Worm (Caenorhabditis elegans) whole organism, late embryonic: ENCODE data around the gene gro-1.

Source experiments
- C38D4.7 ChIP-seq: fragments of 200-800 bp; sonication (Bioruptor generic); optimal IDR thresholded peaks from 2 replicates; lab custom pipeline; 2018; ENCODE audit warnings: mild to moderate bottlenecking, missing genetic modification characterization, moderate library complexity, missing compliant biosample characterization
- T23F11.4 ChIP-seq: fragments of 200-800 bp; sonication (Bioruptor generic); optimal IDR thresholded peaks from 2 replicates; lab custom pipeline; 2018; ENCODE audit warnings: mild to moderate bottlenecking, missing genetic modification characterization, missing compliant biosample characterization
- dmd-4 ChIP-seq: sonication (generic microtip); optimal IDR thresholded peaks from 2 replicates; lab custom pipeline; 2016; ENCODE audit warnings: borderline replicate concordance, missing genetic modification characterization, missing compliant biosample characterization
- elt-2 ChIP-seq: sonication (generic microtip); optimal IDR thresholded peaks from 2 replicates; lab custom pipeline; 2016; ENCODE audit warnings: missing genetic modification reagents, missing genetic modification characterization, missing compliant biosample characterization
- fax-1 ChIP-seq: sonication (generic microtip); optimal IDR thresholded peaks from 2 replicates; lab custom pipeline; 2016; ENCODE audit warnings: missing genotype, missing genetic modification characterization, missing compliant biosample characterization
- hlh-8 ChIP-seq: sonication (generic microtip); optimal IDR thresholded peaks from 2 replicates; lab custom pipeline; 2016; ENCODE audit warnings: missing genotype, missing genetic modification characterization, missing compliant biosample characterization
- nhr-11 ChIP-seq: fragments of 150-350 bp; optimal IDR thresholded peaks from 2 replicates; lab custom pipeline; 2014; ENCODE audit warnings: missing biosample characterization, missing genetic modification characterization
- npax-4 ChIP-seq: sonication (generic microtip); optimal IDR thresholded peaks from 2 replicates; lab custom pipeline; 2016; ENCODE audit warnings: missing genetic modification characterization, missing compliant biosample characterization
- odd-2 ChIP-seq: sonication (generic microtip); optimal IDR thresholded peaks from 2 replicates; lab custom pipeline; 2017; ENCODE audit warnings: antibody characterized with exemption, mild to moderate bottlenecking, missing genetic modification characterization, missing compliant biosample characterization
- ref-2 ChIP-seq: sonication (generic microtip); optimal IDR thresholded peaks from 2 replicates; lab custom pipeline; 2016; ENCODE audit warnings: missing genetic modification characterization, missing compliant biosample characterization
- sox-2 ChIP-seq: fragments of 200-800 bp; sonication (Bioruptor generic); IDR thresholded peaks from 2 replicates; pipeline ENCODE4 v1.3.6; 2022; ENCODE audit warnings: missing genetic modification reagents, missing genetic modification characterization, missing compliant biosample characterization
- sox-4 ChIP-seq: sonication (generic microtip); optimal IDR thresholded peaks from 2 replicates; lab custom pipeline; 2017; ENCODE audit warnings: mild to moderate bottlenecking, missing genetic modification characterization, inconsistent platforms, missing compliant biosample characterization
- unc-86 ChIP-seq: sonication (generic microtip); optimal IDR thresholded peaks from 2 replicates; lab custom pipeline; 2016; ENCODE audit warnings: missing genetic modification characterization, missing compliant biosample characterization
- zip-5 ChIP-seq: sonication (generic microtip); optimal IDR thresholded peaks from 2 replicates; lab custom pipeline; 2016; ENCODE audit warnings: missing genetic modification characterization, missing compliant biosample characterization

ce11 chrIII:5225321-5225720 lies 39.6 kb upstream of the gro-1 start, which contains the start of gene nex-1:
- TF ChIP-seq T23F11.4 (GFP tag; lab: Kevin White, UChicago) (no peak), fax-1 (tag; lab: Kevin White, UChicago) (no peak), nhr-11 (tag; lab: Kevin White, UChicago) (no peak), sox-4 (tag; lab: Kevin White, UChicago) (no peak), hlh-8 (no peak), sox-2 (GFP tag; lab: Robert Waterston, UW) (no peak), ref-2 (tag; lab: Kevin White, UChicago) (no peak), odd-2 (tag; lab: Kevin White, UChicago) (no peak), C38D4.7 (GFP tag; lab: Kevin White, UChicago) (no peak), npax-4 (tag; lab: Kevin White, UChicago) (no peak), dmd-4 (tag; lab: Kevin White, UChicago) (no peak), elt-2 (no peak), zip-5 (tag; lab: Kevin White, UChicago) (no peak), unc-86 (tag; lab: Kevin White, UChicago) (no peak)
